Fruit fly (Drosophila melanogaster) whole organism, pupa: Measurements from ENCODE around the gene CG14442.

ENCODE experiments used
- CG10348 ChIP-seq: fragments of 200-800 bp; sonication (Bioruptor generic); IDR thresholded peaks from 2 replicates; pipeline ENCODE4 v1.3.6; 2022; ENCODE audit warnings: missing biosample characterization, missing genetic modification characterization
- CG12605 ChIP-seq: fragments of 200-800 bp; sonication (Bioruptor generic); IDR thresholded peaks from 2 replicates; pipeline ENCODE4 v1.3.6; 2022; ENCODE audit warnings: missing biosample characterization, missing genetic modification characterization
- CG13204 ChIP-seq: fragments of 200-800 bp; sonication (Bioruptor generic); optimal IDR thresholded peaks from 2 replicates; lab custom pipeline; 2018; ENCODE audit warnings: missing biosample characterization, mild to moderate bottlenecking, missing genetic modification characterization, moderate library complexity
- CG14655 ChIP-seq: fragments of 200-800 bp; sonication (Bioruptor generic); optimal IDR thresholded peaks from 3 replicates; lab custom pipeline; 2017; ENCODE audit warnings: mild to moderate bottlenecking, missing biosample characterization, missing genetic modification reagents, missing genetic modification characterization
- CG15710 ChIP-seq: fragments of 200-800 bp; sonication (Bioruptor generic); optimal IDR thresholded peaks from 2 replicates; lab custom pipeline; 2018; ENCODE audit warnings: missing biosample characterization, mild to moderate bottlenecking, missing genetic modification characterization, moderate library complexity
- CG17806 ChIP-seq: fragments of 200-800 bp; sonication (Bioruptor generic); optimal IDR thresholded peaks from 2 replicates; lab custom pipeline; 2018; ENCODE audit warnings: missing biosample characterization, mild to moderate bottlenecking, missing genetic modification characterization, moderate library complexity
- CG32121 ChIP-seq: fragments of 200-800 bp; sonication (Bioruptor generic); IDR thresholded peaks from 2 replicates; pipeline ENCODE4 v1.3.6; 2022; ENCODE audit warnings: missing biosample characterization, missing genetic modification characterization
- CG34367 ChIP-seq: fragments of 200-800 bp; sonication (Bioruptor generic); optimal IDR thresholded peaks from 2 replicates; lab custom pipeline; 2018; ENCODE audit warnings: missing biosample characterization, mild to moderate bottlenecking, missing genetic modification characterization
- CG4496 ChIP-seq: fragments of 200-800 bp; sonication (Bioruptor generic); IDR thresholded peaks from 3 replicates; pipeline ENCODE4 v1.3.6; 2022; ENCODE audit warnings: missing biosample characterization, missing genetic modification characterization
- CG8159 ChIP-seq: fragments of 200-800 bp; sonication (Bioruptor generic); optimal IDR thresholded peaks from 3 replicates; lab custom pipeline; 2018; ENCODE audit warnings: missing biosample characterization, mild to moderate bottlenecking, missing genetic modification characterization, moderate library complexity
- CG8301 ChIP-seq: fragments of 200-800 bp; sonication (Bioruptor generic); optimal IDR thresholded peaks from 2 replicates; lab custom pipeline; 2018; ENCODE audit warnings: missing biosample characterization, mild to moderate bottlenecking, missing genetic modification characterization
- CG9948 ChIP-seq: fragments of 200-800 bp; sonication (Bioruptor generic); optimal IDR thresholded peaks from 2 replicates; lab custom pipeline; 2018; ENCODE audit warnings: missing biosample characterization, mild to moderate bottlenecking, missing genetic modification characterization, moderate library complexity
- D1 ChIP-seq: fragments of 200-800 bp; sonication (Bioruptor generic); optimal IDR thresholded peaks from 2 replicates; lab custom pipeline; 2018; ENCODE audit warnings: missing biosample characterization, mild to moderate bottlenecking, missing genetic modification characterization, moderate library complexity
- EcR ChIP-seq: fragments of 200-800 bp; sonication (Bioruptor generic); optimal IDR thresholded peaks from 3 replicates; lab custom pipeline; 2019; ENCODE audit warnings: missing biosample characterization, missing genetic modification characterization, mild to moderate bottlenecking, moderate library complexity, missing genetic modification reagents
- Ets98B ChIP-seq: fragments of 200-800 bp; sonication (Bioruptor generic); IDR thresholded peaks from 2 replicates; pipeline ENCODE4 v1.3.6; 2022; ENCODE audit warnings: missing biosample characterization, missing genetic modification characterization
- Pif1A ChIP-seq: fragments of 200-800 bp; sonication (Bioruptor generic); optimal IDR thresholded peaks from 3 replicates; lab custom pipeline; 2016; ENCODE audit warnings: missing biosample characterization, missing genetic modification characterization
- Pif1B ChIP-seq: fragments of 200-800 bp; sonication (Bioruptor generic); optimal IDR thresholded peaks from 3 replicates; lab custom pipeline; 2016; ENCODE audit warnings: missing biosample characterization, missing genetic modification characterization
- Snoo ChIP-seq: fragments of 200-800 bp; sonication (Bioruptor generic); optimal IDR thresholded peaks from 3 replicates; lab custom pipeline; 2017; ENCODE audit warnings: missing biosample characterization, mild to moderate bottlenecking, missing genetic modification characterization, inconsistent platforms
- fd96Ca ChIP-seq: fragments of 200-800 bp; sonication (Bioruptor generic); IDR thresholded peaks from 3 replicates; pipeline ENCODE4 v1.3.6; 2022; ENCODE audit warnings: missing biosample characterization, missing genetic modification characterization
- gl ChIP-seq: fragments of 200-800 bp; sonication (Bioruptor generic); optimal IDR thresholded peaks from 2 replicates; lab custom pipeline; 2018; ENCODE audit warnings: missing biosample characterization, mild to moderate bottlenecking, missing genetic modification characterization
- rn ChIP-seq: fragments of 200-800 bp; sonication (Bioruptor generic); IDR thresholded peaks from 2 replicates; pipeline ENCODE4 v1.3.6; 2022; ENCODE audit warnings: missing biosample characterization, missing genetic modification characterization

The CG14442 gene

DNA sequence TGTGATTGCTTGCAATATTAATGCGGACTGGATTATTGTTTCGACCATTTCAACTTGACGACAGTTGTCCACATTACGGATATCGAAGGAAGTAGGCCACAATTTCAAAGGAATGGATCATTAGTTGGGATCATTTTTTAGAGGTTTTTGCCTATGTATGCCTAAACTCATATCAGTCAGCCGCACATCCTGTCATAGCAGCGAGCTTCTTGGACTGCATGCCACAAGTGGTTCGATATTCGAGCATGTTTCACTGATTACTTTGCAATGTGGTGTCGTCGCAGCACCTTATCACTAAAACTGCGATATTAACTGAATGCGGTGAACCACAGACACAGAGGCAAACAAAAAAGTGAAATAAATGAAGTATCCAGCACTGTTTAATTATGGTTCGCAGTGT, 30.8 kb downstream of the CG14442 start:
- TF ChIP-seq gl (tag; lab: Kevin White, UChicago), result no peak
- no peak for TF ChIP-seq CG8301 (tag; lab: Kevin White, UChicago)
- no peak for TF ChIP-seq CG13204 (GFP tag; lab: Kevin White, UChicago)
- TF ChIP-seq Snoo, result no peak
- TF ChIP-seq, all 21 proteins: peak for 0

DNA sequence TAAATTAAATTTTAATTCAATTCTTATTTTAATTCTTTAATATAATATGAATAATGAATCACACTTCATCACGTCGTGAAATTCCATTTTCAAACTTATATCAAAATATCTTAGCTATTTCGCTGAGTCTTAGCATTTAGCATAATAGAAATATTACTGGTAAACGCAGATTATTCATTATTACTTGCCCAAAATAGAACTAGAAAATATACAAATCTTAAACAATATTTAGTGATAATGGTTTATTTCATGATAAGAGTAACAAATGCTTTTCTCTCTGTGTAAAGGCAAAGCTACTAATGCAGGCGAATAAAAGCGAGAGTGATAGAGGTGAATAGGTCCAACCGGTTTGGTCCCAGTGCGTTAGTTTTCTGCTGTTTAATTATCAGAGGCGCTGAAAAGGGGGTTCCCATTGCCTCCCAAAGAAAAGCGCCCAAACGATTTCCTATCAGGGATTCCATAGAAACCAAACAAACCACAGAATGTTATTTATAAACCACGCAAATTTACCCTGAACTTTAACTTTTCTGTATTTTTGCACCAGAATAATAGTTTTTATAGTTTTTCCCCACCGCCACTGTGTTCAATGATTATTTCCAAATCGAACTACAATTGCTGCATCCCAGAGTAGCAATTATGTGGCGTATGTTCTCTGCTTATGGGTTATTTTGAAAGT, 31.8 kb downstream of the CG14442 start:
- TF ChIP-seq CG12605 (GFP tag; lab: Robert Waterston, UW) (no peak; the same call in none of the 2 replicates), rn (GFP tag; lab: Robert Waterston, UW) (no peak), CG9948 (tag; lab: Kevin White, UChicago) (peak; percentile 23), fd96Ca (GFP tag; lab: Robert Waterston, UW) (peak; percentile 88), Ets98B (GFP tag; lab: Robert Waterston, UW) (peak; percentile 69), CG17806 (tag; lab: Kevin White, UChicago) (no peak), CG8301 (tag; lab: Kevin White, UChicago) (peak; percentile 39), CG4496 (GFP tag; lab: Robert Waterston, UW) (peak; percentile 67), Pif1A (GFP tag; lab: Kevin White, UChicago) (no peak), gl (tag; lab: Kevin White, UChicago) (no peak), CG8159 (tag; lab: Kevin White, UChicago) (no peak), CG10348 (GFP tag; lab: Robert Waterston, UW) (no peak), CG13204 (GFP tag; lab: Kevin White, UChicago) (no peak), CG34367 (no peak), CG15710 (tag; lab: Kevin White, UChicago) (no peak), Pif1B (GFP tag; lab: Kevin White, UChicago) (peak; percentile 2), D1 (tag; lab: Kevin White, UChicago) (no peak), EcR (GFP tag; lab: Kevin White, UChicago) (no peak), CG14655 (GFP tag; lab: Kevin White, UChicago) (peak; percentile 79), CG32121 (GFP tag; lab: Robert Waterston, UW) (peak; percentile 64), Snoo (no peak)

DNA sequence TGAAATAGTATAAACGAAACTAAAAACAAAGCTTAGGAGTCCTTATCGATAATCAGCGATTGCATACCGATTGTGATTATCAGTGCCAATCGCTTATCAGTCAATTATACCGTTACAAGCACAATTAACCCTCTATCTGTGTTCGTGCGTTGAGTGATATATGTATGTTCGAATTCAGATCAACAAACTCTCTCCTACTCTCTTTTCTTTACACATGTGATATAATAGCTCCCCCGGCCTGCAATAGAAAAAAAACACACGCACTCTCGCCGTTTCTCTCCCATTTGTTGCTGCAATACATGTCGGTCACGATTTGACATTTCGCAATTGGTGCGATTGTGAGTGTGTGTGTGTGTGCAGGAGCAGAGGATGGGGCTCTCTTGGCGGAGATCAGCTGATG, 32.4 kb downstream of the CG14442 start:
- no peak for TF ChIP-seq gl (tag; lab: Kevin White, UChicago)
- no peak for TF ChIP-seq rn (GFP tag; lab: Robert Waterston, UW)
- no peak for TF ChIP-seq CG34367
- peak; percentile 83 for TF ChIP-seq EcR (GFP tag; lab: Kevin White, UChicago)
- no peak for TF ChIP-seq CG14655 (GFP tag; lab: Kevin White, UChicago)

DNA sequence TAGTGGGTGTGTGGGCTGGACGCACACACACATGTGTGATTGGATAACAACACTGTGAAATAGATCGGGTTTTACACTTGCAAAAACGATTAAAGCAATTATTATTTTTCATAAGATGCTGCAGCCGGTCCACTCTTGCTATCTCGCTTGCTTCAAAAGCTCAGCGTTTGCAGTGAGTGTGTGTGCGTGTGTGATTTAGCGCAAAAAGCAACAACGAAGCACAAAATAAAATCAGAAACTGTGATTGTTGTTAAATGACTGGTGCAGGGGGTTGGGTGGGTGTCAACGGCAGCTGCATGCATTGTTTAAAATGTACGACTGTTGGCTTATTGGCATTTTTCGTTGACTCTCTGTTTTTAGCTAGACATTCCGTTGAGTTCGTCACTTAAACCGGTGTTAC, 32.9 kb downstream of the CG14442 start:
- TF ChIP-seq CG32121 (GFP tag; lab: Robert Waterston, UW), result 0 out of 2 replicates have a peak, but pooled peaks have one; percentile 23
- no peak for TF ChIP-seq CG9948 (tag; lab: Kevin White, UChicago)
- no peak for TF ChIP-seq CG12605 (GFP tag; lab: Robert Waterston, UW)
- TF ChIP-seq rn (GFP tag; lab: Robert Waterston, UW), result no peak
- TF ChIP-seq EcR (GFP tag; lab: Kevin White, UChicago), result no peak
- TF ChIP-seq CG8301 (tag; lab: Kevin White, UChicago), result no peak
- no peak for TF ChIP-seq Pif1A (GFP tag; lab: Kevin White, UChicago)
- peak; percentile 57; the same call in 2 of the 3 replicates for TF ChIP-seq fd96Ca (GFP tag; lab: Robert Waterston, UW)
- TF ChIP-seq CG14655 (GFP tag; lab: Kevin White, UChicago), result peak; percentile 2
- TF ChIP-seq CG15710 (tag; lab: Kevin White, UChicago), result no peak
- 0 out of 3 replicates have a peak, but pooled peaks have one; percentile 17 for TF ChIP-seq CG4496 (GFP tag; lab: Robert Waterston, UW)
- TF ChIP-seq Snoo, result no peak
- no peak for TF ChIP-seq D1 (tag; lab: Kevin White, UChicago)
- TF ChIP-seq Ets98B (GFP tag; lab: Robert Waterston, UW), result no peak
- TF ChIP-seq CG17806 (tag; lab: Kevin White, UChicago), result no peak
- TF ChIP-seq CG13204 (GFP tag; lab: Kevin White, UChicago), result no peak
- no peak for TF ChIP-seq CG10348 (GFP tag; lab: Robert Waterston, UW)
- TF ChIP-seq CG34367, result no peak
- no peak for TF ChIP-seq Pif1B (GFP tag; lab: Kevin White, UChicago)
- TF ChIP-seq CG8159 (tag; lab: Kevin White, UChicago), result peak; percentile 24
- TF ChIP-seq gl (tag; lab: Kevin White, UChicago), result no peak

DNA sequence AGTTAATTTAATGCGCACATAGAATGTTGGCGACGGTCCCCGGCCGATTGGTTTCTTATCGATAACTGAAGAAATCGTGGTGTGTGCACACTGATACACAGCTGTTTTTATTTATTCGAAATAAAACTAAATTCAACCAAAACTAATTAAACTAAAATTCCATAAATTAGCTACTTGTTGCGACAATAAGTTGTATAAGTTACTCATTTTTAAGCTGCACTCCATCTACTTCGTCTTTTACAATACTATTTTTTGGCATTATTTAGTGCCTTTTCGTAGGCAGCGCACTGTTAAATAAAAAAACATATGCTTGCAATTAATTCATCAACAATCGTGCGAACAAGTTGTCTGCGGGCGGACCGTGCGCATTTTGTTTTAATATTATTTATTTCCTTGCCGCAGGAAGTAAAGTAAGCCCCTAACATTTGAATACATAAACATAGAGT, 33.4 kb downstream of the CG14442 start, which contains the start of the genes CG3224 and Ctr1A:
CG3224 (minus strand) TSS at position 71 of the 446 bp plus-strand sequence.
Ctr1A (plus strand) TSS at position 256 of the 446 bp plus-strand sequence.
- TF ChIP-seq CG14655 (GFP tag; lab: Kevin White, UChicago) (no peak), CG9948 (tag; lab: Kevin White, UChicago) (no peak), CG17806 (tag; lab: Kevin White, UChicago) (no peak)
- TF ChIP-seq, all 21 proteins: peak for 0

DNA sequence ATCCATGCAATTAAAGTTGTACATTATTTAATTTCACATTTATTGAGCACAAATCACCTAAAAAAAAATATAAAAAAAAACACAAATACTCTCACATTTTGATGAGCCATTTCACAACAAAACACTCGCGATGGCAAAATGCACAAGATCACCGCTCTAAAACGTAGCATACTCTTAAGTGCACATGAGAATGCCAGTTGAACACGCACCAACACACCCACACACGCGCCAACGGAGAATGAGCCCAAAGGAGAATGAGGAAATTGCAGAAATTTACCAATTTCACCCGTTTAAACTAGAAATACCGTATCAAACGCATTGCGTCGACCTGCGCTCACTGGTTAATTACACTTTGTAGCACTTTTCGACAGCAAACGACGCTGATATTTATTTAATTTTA, 34.9 kb downstream of the CG14442 start:
- TF ChIP-seq CG32121 (GFP tag; lab: Robert Waterston, UW) (peak; percentile 20; the same call in 1 of the 2 replicates), fd96Ca (GFP tag; lab: Robert Waterston, UW) (no peak), CG9948 (tag; lab: Kevin White, UChicago) (no peak), CG14655 (GFP tag; lab: Kevin White, UChicago) (no peak), gl (tag; lab: Kevin White, UChicago) (no peak), CG10348 (GFP tag; lab: Robert Waterston, UW) (no peak)
